Fruit fly (Drosophila melanogaster) whole organism, wandering third instar larva: ENCODE data around the gene gukh.

ENCODE experiments used
- Dif ChIP-seq: fragments of 200-275, 200-300 bp; sonication (Bioruptor generic); optimal IDR thresholded peaks from 2 replicates; lab custom pipeline; 2018; ENCODE audit warnings: missing biosample characterization, missing genetic modification characterization; ENCODE audit not compliant: partially characterized antibody
- GATAd ChIP-seq: sonication (Bioruptor generic); optimal IDR thresholded peaks from 2 replicates; lab custom pipeline; 2016; ENCODE audit warnings: missing biosample characterization, missing genetic modification characterization
- Hr83 ChIP-seq: fragments of 200-300 bp; sonication (Bioruptor generic); optimal IDR thresholded peaks from 2 replicates; lab custom pipeline; 2016; ENCODE audit warnings: missing biosample characterization, mild to moderate bottlenecking, missing genetic modification characterization, moderate library complexity; ENCODE audit not compliant: poor library complexity, severe bottlenecking
- Myc ChIP-seq: fragments of >200 bp; optimal IDR thresholded peaks from 2 replicates; lab custom pipeline; 2017
- N ChIP-seq: fragments of >200 bp; optimal IDR thresholded peaks from 2 replicates; lab custom pipeline; 2018; ENCODE audit warnings: missing biosample characterization, missing external identifiers, missing genetic modification characterization
- dmrt93B ChIP-seq: fragments of 200-800 bp; sonication (Bioruptor generic); optimal IDR thresholded peaks from 2 replicates; lab custom pipeline; 2018; ENCODE audit warnings: missing biosample characterization, mild to moderate bottlenecking, missing genetic modification characterization
- dsf ChIP-seq: sonication (Bioruptor generic); optimal IDR thresholded peaks from 2 replicates; lab custom pipeline; 2016; ENCODE audit warnings: missing biosample characterization, missing genetic modification characterization, borderline replicate concordance
- foxo ChIP-seq, 2 experiments: fragments of 200-800 bp; sonication (Bioruptor generic); optimal IDR thresholded peaks; 2 replicates in 1 of 2; 3 replicates in 1 of 2; lab custom pipeline; 2016 to 2017; ENCODE audit warnings: missing biosample characterization in 2 of 2, missing genetic modification characterization in 2 of 2
- lola ChIP-seq: fragments of >200 bp; optimal IDR thresholded peaks from 2 replicates; lab custom pipeline; 2017; ENCODE audit warnings: missing biosample characterization, missing genetic modification characterization
- psq ChIP-seq: fragments of 200-800 bp; sonication (Bioruptor generic); optimal IDR thresholded peaks from 3 replicates; lab custom pipeline; 2017; ENCODE audit warnings: missing biosample characterization, mild to moderate bottlenecking, missing genetic modification characterization, moderate library complexity

gukh gene

DNA sequence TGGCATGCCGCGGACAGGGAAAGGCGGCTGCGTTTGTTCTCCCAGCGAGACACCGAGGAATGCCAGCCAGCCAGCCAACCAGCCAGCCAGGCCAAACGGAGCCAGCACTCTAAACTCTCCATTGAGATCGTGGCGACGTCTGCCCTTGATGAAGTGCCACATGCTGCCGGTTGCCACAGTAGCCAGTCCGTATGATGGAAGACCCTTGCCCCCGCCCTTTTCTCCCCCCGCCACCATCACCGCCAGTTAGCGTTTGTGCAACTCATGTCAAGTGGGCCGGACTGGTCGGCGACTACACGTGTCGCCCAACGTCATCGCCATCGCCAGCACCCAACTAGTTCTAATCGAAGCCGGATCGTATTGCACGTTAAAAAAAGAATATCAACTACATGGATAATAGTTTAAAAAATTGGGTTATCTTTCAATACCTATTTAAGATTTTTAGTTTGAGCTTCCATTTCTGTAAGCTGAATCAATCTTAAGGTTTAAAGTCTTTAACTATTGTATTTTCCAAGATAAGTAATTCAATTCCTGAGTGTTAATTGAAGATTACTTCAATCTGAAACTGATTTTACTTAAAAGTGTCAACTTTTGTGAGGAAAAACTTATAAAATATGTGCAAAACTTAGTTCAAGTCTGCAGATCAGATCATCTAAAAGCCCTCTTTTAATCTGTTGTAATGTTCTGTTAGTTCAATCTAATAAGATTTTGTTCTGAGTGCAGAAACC lies 86.6 kb downstream of the gukh start:
- no peak for TF ChIP-seq N (GFP tag; lab: Kevin White, UChicago)
- TF ChIP-seq GATAd (GFP tag; lab: Kevin White, UChicago): no peak
- TF ChIP-seq Myc (lab: Kevin White, UChicago): no peak
- no peak for TF ChIP-seq lola (GFP tag; lab: Kevin White, UChicago)
- TF ChIP-seq Dif (GFP tag; lab: Kevin White, UChicago): no peak

DNA sequence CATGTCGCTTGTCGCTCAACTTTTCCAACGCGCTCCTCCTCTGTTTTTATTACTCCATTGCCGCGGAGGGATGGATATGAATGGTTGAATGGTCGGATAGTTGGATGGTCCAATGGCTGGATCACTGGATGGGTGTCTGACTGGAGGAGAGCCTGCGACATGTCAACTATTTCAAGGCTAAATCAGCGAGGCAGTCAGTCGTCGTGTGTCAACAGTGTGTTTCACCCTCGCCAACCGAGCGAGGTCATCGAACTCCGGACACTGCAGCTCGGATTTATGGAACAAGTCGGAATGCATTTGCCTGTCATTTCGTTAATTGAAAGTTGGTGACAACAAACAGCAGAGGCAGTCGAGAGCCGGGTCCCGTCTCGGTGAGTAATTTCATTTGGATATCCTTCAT lies 88.1 kb downstream of the gukh start:
- TF ChIP-seq dmrt93B (GFP tag; lab: Kevin White, UChicago): no peak
- TF ChIP-seq foxo (GFP tag; optimal IDR thresholded peaks at IDR 0.05; lab: Kevin White, UChicago): no peak
- no peak for TF ChIP-seq psq (GFP tag; lab: Kevin White, UChicago)
- TF ChIP-seq Hr83 (GFP tag; lab: Kevin White, UChicago): no peak
- TF ChIP-seq dsf: no peak
